Fruit fly (Drosophila melanogaster) whole organism, embryonic: ENCODE measurements around the gene Vha16-2.

Experiments
- Adf1 ChIP-seq: fragments of 200-800 bp; sonication (Bioruptor generic); IDR thresholded peaks from 2 replicates; pipeline ENCODE4 v1.3.6; 2022; ENCODE audit warnings: missing biosample characterization, missing genetic modification characterization
- Antp ChIP-seq: fragments of 200-800 bp; sonication (Bioruptor generic); optimal IDR thresholded peaks from 3 replicates; lab custom pipeline; 2016; ENCODE audit warnings: missing biosample characterization, missing genetic modification characterization
- Blimp-1 ChIP-seq: fragments of 200-800 bp; sonication (Bioruptor generic); optimal IDR thresholded peaks from 3 replicates; lab custom pipeline; 2018; ENCODE audit warnings: missing biosample characterization, missing genetic modification characterization, mild to moderate bottlenecking, moderate library complexity, missing genetic modification reagents
- BtbVII ChIP-seq: fragments of 200-800 bp; sonication (Bioruptor generic); optimal IDR thresholded peaks from 3 replicates; lab custom pipeline; 2017; ENCODE audit warnings: missing biosample characterization, mild to moderate bottlenecking, missing genetic modification characterization
- CG10147 ChIP-seq: fragments of 200-800 bp; sonication (Bioruptor generic); optimal IDR thresholded peaks from 2 replicates; lab custom pipeline; 2019; ENCODE audit warnings: missing biosample characterization, mild to moderate bottlenecking, missing genetic modification characterization, moderate library complexity
- CG1024 ChIP-seq: fragments of 200-800 bp; sonication (Bioruptor generic); IDR thresholded peaks from 2 replicates; pipeline ENCODE4 v1.3.6; 2022; ENCODE audit warnings: missing biosample characterization, missing genetic modification characterization
- CG1603 ChIP-seq: fragments of 200-800 bp; sonication (Bioruptor generic); optimal IDR thresholded peaks from 2 replicates; lab custom pipeline; 2019; ENCODE audit warnings: missing biosample characterization, mild to moderate bottlenecking, missing genetic modification characterization, moderate library complexity
- CG2202 ChIP-seq: fragments of 200-800 bp; sonication (Bioruptor generic); optimal IDR thresholded peaks from 2 replicates; lab custom pipeline; 2018; ENCODE audit warnings: missing biosample characterization, mild to moderate bottlenecking, missing genetic modification characterization
- CG2678 ChIP-seq: fragments of 200-800 bp; sonication (Bioruptor generic); optimal IDR thresholded peaks from 3 replicates; lab custom pipeline; 2019; ENCODE audit warnings: missing biosample characterization, mild to moderate bottlenecking, missing genetic modification characterization, moderate library complexity
- CG2875 ChIP-seq: fragments of 200-800 bp; sonication (Bioruptor generic); optimal IDR thresholded peaks from 2 replicates; lab custom pipeline; 2017; ENCODE audit warnings: missing biosample characterization, mild to moderate bottlenecking, missing genetic modification characterization, missing genetic modification reagents
- CG3407 ChIP-seq: fragments of 200-800 bp; sonication (Bioruptor generic); optimal IDR thresholded peaks from 2 replicates; lab custom pipeline; 2018; ENCODE audit warnings: missing biosample characterization, mild to moderate bottlenecking, missing genetic modification characterization
- CG42726 ChIP-seq: fragments of 200-800 bp; sonication (Bioruptor generic); IDR thresholded peaks from 2 replicates; pipeline ENCODE4 v1.3.6; 2022; ENCODE audit warnings: missing biosample characterization, missing genetic modification characterization; ENCODE audit not compliant: partially characterized antibody
- CG7271 ChIP-seq: fragments of 200-800 bp; sonication (Bioruptor generic); optimal IDR thresholded peaks from 2 replicates; lab custom pipeline; 2018; ENCODE audit warnings: missing biosample characterization, mild to moderate bottlenecking, missing genetic modification characterization, moderate library complexity
- CG7839 ChIP-seq: fragments of 200-800 bp; sonication (Bioruptor generic); optimal IDR thresholded peaks from 3 replicates; lab custom pipeline; 2018; ENCODE audit warnings: missing biosample characterization, mild to moderate bottlenecking, missing genetic modification characterization, moderate library complexity
- CG8924 ChIP-seq: fragments of 200-800 bp; optimal IDR thresholded peaks from 3 replicates; lab custom pipeline; 2019; ENCODE audit warnings: missing biosample characterization, mild to moderate bottlenecking, missing genetic modification characterization, moderate library complexity
- CG8944 ChIP-seq: fragments of 200-800 bp; sonication (Bioruptor generic); optimal IDR thresholded peaks from 3 replicates; lab custom pipeline; 2016; ENCODE audit warnings: missing biosample characterization, missing genetic modification characterization
- D19A ChIP-seq: fragments of 200-800 bp; optimal IDR thresholded peaks from 3 replicates; lab custom pipeline; 2019; ENCODE audit warnings: missing biosample characterization, mild to moderate bottlenecking, missing genetic modification characterization, moderate library complexity
- Hmr ChIP-seq: fragments of 200-800 bp; sonication (Bioruptor generic); optimal IDR thresholded peaks from 3 replicates; lab custom pipeline; 2017; ENCODE audit warnings: mild to moderate bottlenecking, missing biosample characterization, missing genetic modification reagents, missing genetic modification characterization
- Hsf ChIP-seq: fragments of 200-800 bp; sonication (Bioruptor generic); optimal IDR thresholded peaks from 3 replicates; lab custom pipeline; 2016; ENCODE audit warnings: missing biosample characterization, missing genetic modification characterization
- Spps ChIP-seq: fragments of 200-800 bp; sonication (Bioruptor generic); optimal IDR thresholded peaks from 2 replicates; lab custom pipeline; 2018; ENCODE audit warnings: missing biosample characterization, mild to moderate bottlenecking, missing genetic modification characterization
- Sry-δ ChIP-seq: fragments of 200-800 bp; sonication (Bioruptor generic); optimal IDR thresholded peaks from 2 replicates; lab custom pipeline; 2016; ENCODE audit warnings: missing biosample characterization, missing genetic modification characterization
- amos ChIP-seq: fragments of 200-800 bp; sonication (Bioruptor generic); IDR thresholded peaks from 2 replicates; pipeline ENCODE4 v1.3.6; 2022; ENCODE audit warnings: missing biosample characterization, missing genetic modification characterization; ENCODE audit not compliant: partially characterized antibody
- bsh ChIP-seq, 2 experiments: fragments of 200-800 bp; sonication (Bioruptor generic); optimal IDR thresholded peaks; 2 replicates each; lab custom pipeline; 2017 to 2018; ENCODE audit warnings: mild to moderate bottlenecking in 2 of 2, missing biosample characterization in 2 of 2, missing genetic modification characterization in 2 of 2, moderate library complexity in 1 of 2
- corto ChIP-seq: fragments of 200-800 bp; sonication (Bioruptor generic); optimal IDR thresholded peaks from 2 replicates; lab custom pipeline; 2016; ENCODE audit warnings: missing biosample characterization, mild to moderate bottlenecking, missing genetic modification characterization, moderate library complexity
- dmrt99B ChIP-seq: fragments of 200-800 bp; sonication (Bioruptor generic); optimal IDR thresholded peaks from 2 replicates; lab custom pipeline; 2018; ENCODE audit warnings: missing biosample characterization, mild to moderate bottlenecking, missing genetic modification characterization, moderate library complexity
- gem ChIP-seq: fragments of 200-800 bp; sonication (Bioruptor generic); optimal IDR thresholded peaks from 2 replicates; lab custom pipeline; 2019; ENCODE audit warnings: missing biosample characterization, mild to moderate bottlenecking, missing genetic modification characterization, moderate library complexity
- insv ChIP-seq, 2 experiments: fragments of 200-800 bp; sonication (Bioruptor generic); optimal IDR thresholded peaks; 3 replicates each; lab custom pipeline; 2016 to 2018; ENCODE audit warnings: missing biosample characterization in 2 of 2, missing genetic modification characterization in 2 of 2
- inv ChIP-seq: fragments of 200-800 bp; sonication (Bioruptor generic); IDR thresholded peaks from 2 replicates; pipeline ENCODE4 v1.3.6; 2022; ENCODE audit warnings: missing biosample characterization, missing genetic modification characterization; ENCODE audit not compliant: partially characterized antibody
- nerfin-1 ChIP-seq: fragments of 200-800 bp; sonication (Bioruptor generic); optimal IDR thresholded peaks from 3 replicates; lab custom pipeline; 2019; ENCODE audit warnings: missing biosample characterization, mild to moderate bottlenecking, missing genetic modification characterization, moderate library complexity
- oc ChIP-seq: fragments of 200-800 bp; sonication (Bioruptor generic); optimal IDR thresholded peaks from 2 replicates; lab custom pipeline; 2018; ENCODE audit warnings: missing biosample characterization, mild to moderate bottlenecking, missing genetic modification characterization, moderate library complexity
- row ChIP-seq: fragments of 200-800 bp; sonication (Bioruptor generic); IDR thresholded peaks from 3 replicates; pipeline ENCODE4 v1.3.6; 2022; ENCODE audit warnings: missing biosample characterization, missing genetic modification characterization
- sc ChIP-seq, 3 experiments: fragments of >200 bp in 2 of 3; fragments of 200-800 bp in 1 of 3; sonication (Bioruptor generic) in 1 of 3; optimal IDR thresholded peaks; 2 replicates in 2 of 3; 3 replicates in 1 of 3; lab custom pipeline; 2017; ENCODE audit warnings: mild to moderate bottlenecking in 1 of 3, missing biosample characterization in 1 of 3, missing genetic modification characterization in 1 of 3, missing genetic modification reagents in 1 of 3
- sens ChIP-seq: fragments of 200-800 bp; sonication (Bioruptor generic); peaks from one replicate; lab custom pipeline; 2016; ENCODE audit warnings: missing biosample characterization, missing genetic modification characterization
- unpg ChIP-seq: fragments of 200-800 bp; sonication (Bioruptor generic); optimal IDR thresholded peaks from 3 replicates; lab custom pipeline; 2018; ENCODE audit warnings: missing biosample characterization, mild to moderate bottlenecking, missing genetic modification characterization, moderate library complexity

The Vha16-2 gene

dm6 chr3L:11515349-11516079 is 40.8 kb downstream of the Vha16-2 start (continued):
- peak; percentile 22 for TF ChIP-seq dmrt99B (tag; lab: Kevin White, UChicago)
- peak; percentile 11 for TF ChIP-seq unpg
- TF ChIP-seq insv (GFP tag; optimal IDR thresholded peaks at IDR 0.05; lab: Kevin White, UChicago), result no peak

DNA sequence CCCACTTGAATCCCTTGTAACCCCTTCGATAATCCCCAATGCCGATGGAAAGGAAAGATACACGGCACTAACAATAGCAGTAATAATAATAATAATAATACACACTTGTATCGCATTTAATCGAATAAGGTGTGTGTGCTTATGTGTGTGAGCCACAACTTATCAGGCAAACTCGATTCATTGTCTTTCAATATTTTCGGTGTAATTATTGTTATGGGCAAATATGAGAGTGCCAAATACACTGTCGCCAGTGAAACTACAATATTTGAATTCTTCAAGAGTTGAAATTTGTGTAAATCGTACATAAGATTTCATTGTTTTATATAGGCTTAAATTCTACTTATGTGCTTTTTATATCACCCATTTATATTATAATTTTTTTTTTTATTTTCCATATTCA is 41.5 kb downstream of the Vha16-2 start:
- TF ChIP-seq CG8924 (tag; lab: Kevin White, UChicago), result no peak
- peak; percentile 44 for TF ChIP-seq Spps
- TF ChIP-seq CG1603, result peak; percentile 45
- no peak for TF ChIP-seq CG10147
- TF ChIP-seq gem (tag; lab: Kevin White, UChicago), result peak; percentile 42
- no peak for TF ChIP-seq CG8944 (GFP tag; lab: Kevin White, UChicago)
- TF ChIP-seq BtbVII, result no peak
- TF ChIP-seq CG3407 (GFP tag; lab: Kevin White, UChicago), result peak; percentile 28
- peak; percentile 12 for TF ChIP-seq CG7839 (tag; lab: Kevin White, UChicago)
- TF ChIP-seq CG2875, result peak; percentile 21
- TF ChIP-seq CG2678 (tag; lab: Kevin White, UChicago), result no peak
- TF ChIP-seq CG42726 (GFP tag; lab: Robert Waterston, UW), result no peak
- TF ChIP-seq sens (GFP tag; lab: Kevin White, UChicago), result peak; percentile 56
- TF ChIP-seq row (GFP tag; lab: Robert Waterston, UW), result no peak
- peak; percentile 13 for TF ChIP-seq CG7271 (tag; lab: Kevin White, UChicago)
- TF ChIP-seq Hsf (GFP tag; lab: Kevin White, UChicago), result no peak
- TF ChIP-seq CG1024 (GFP tag; lab: Robert Waterston, UW), result no peak
- no peak for TF ChIP-seq sc (optimal IDR thresholded peaks at IDR 0.05; lab: Kevin White, UChicago)
- TF ChIP-seq sc (GFP tag; optimal IDR thresholded peaks at IDR 0.05; lab: Kevin White, UChicago), result peak; percentile 27
- peak; percentile 5 for TF ChIP-seq unpg
- TF ChIP-seq CG2202, result peak; percentile 2
- TF ChIP-seq Antp (GFP tag; lab: Kevin White, UChicago), result no peak
- TF ChIP-seq Blimp-1, result peak; percentile 46
- no peak for TF ChIP-seq inv (GFP tag; lab: Robert Waterston, UW)
- TF ChIP-seq D19A (tag; lab: Kevin White, UChicago), result peak; percentile 50
- TF ChIP-seq Adf1 (GFP tag; lab: Robert Waterston, UW), result no peak
- peak in 1 of 2 experiments; percentile 69 for TF ChIP-seq bsh (GFP tag; optimal IDR thresholded peaks at IDR 0.05; lab: Kevin White, UChicago)
- TF ChIP-seq, all 482 proteins: peak for 14

dm6 chr3L:11522613-11523012 is 47.9 kb downstream of the Vha16-2 start, which contains the start of the genes CG11714 and Fuca:
CG11714 (minus strand) TSS chr3L:11522713.
Fuca (minus strand) TSS chr3L:11522713.
- TF ChIP-seq corto (GFP tag; lab: Kevin White, UChicago), result no peak
- TF ChIP-seq Hmr (GFP tag; lab: Kevin White, UChicago), result no peak
- TF ChIP-seq nerfin-1 (tag; lab: Kevin White, UChicago), result no peak
- no peak for TF ChIP-seq Sry-δ (GFP tag; lab: Kevin White, UChicago)
- no peak for TF ChIP-seq amos (GFP tag; lab: Robert Waterston, UW)
- TF ChIP-seq oc (tag; lab: Kevin White, UChicago), result no peak
